Worm (Caenorhabditis elegans): ENCODE results near the gene lhpp-1.
"Not testable (repeated sequence)": the region's sequence is repeated elsewhere in the genome, so short reads cannot be mapped to it uniquely, and the experiment has no call there.

The lhpp-1 gene

ce11 chrV:12111452-12111851 is at the start of gene lhpp-1:
TSS of gene lhpp-1 (minus strand) at chrV:12111805.
- TF ChIP-seq him-1 (tag; optimal IDR thresholded peaks at IDR 0.05) (no peak), W03F9.2 (tag; optimal IDR thresholded peaks at IDR 0.05) (no peak), dao-5 (tag; optimal IDR thresholded peaks at IDR 0.05) (no peak)

- TF ChIP-seq W03F9.2 (tag; optimal IDR thresholded peaks at IDR 0.05) (no peak), dao-5 (tag; optimal IDR thresholded peaks at IDR 0.05) (no peak)
Observed at ce11 chrV:12161157-12161556, 49.6 kb upstream of the lhpp-1 start.

- TF ChIP-seq him-1 (tag; optimal IDR thresholded peaks at IDR 0.05) (no peak), W03F9.2 (tag; optimal IDR thresholded peaks at IDR 0.05) (no peak), dao-5 (tag; optimal IDR thresholded peaks at IDR 0.05) (no peak)
Observed at ce11 chrV:12159975-12160374, 48.4 kb upstream of the lhpp-1 start.

ce11 chrV:12158377-12158776 is 46.8 kb upstream of the lhpp-1 start:
- TF ChIP-seq W03F9.2 (tag; optimal IDR thresholded peaks at IDR 0.05) = no peak

ce11 chrV:12154554-12154953 is 42.9 kb upstream of the lhpp-1 start, which contains the start of gene C27A7.9:
TSS of gene C27A7.9 (minus strand) at chrV:12154654.
- no peak for TF ChIP-seq dao-5 (tag; optimal IDR thresholded peaks at IDR 0.05)
- no peak for TF ChIP-seq him-1 (tag; optimal IDR thresholded peaks at IDR 0.05)
- no peak for TF ChIP-seq W03F9.2 (tag; optimal IDR thresholded peaks at IDR 0.05)

ce11 chrV:12153784-12154183 is 42.2 kb upstream of the lhpp-1 start:
- TF ChIP-seq him-1 (tag; optimal IDR thresholded peaks at IDR 0.05) = no peak
- TF ChIP-seq W03F9.2 (tag; optimal IDR thresholded peaks at IDR 0.05) = no peak
- no peak for TF ChIP-seq dao-5 (tag; optimal IDR thresholded peaks at IDR 0.05)

ce11 chrV:12152857-12153256 is 41.3 kb upstream of the lhpp-1 start, which contains the start of gene C27A7.8:
TSS of gene C27A7.8 (plus strand) at chrV:12153157.
- no peak for TF ChIP-seq dao-5 (tag; optimal IDR thresholded peaks at IDR 0.05)
- no peak for TF ChIP-seq him-1 (tag; optimal IDR thresholded peaks at IDR 0.05)
- no peak for TF ChIP-seq W03F9.2 (tag; optimal IDR thresholded peaks at IDR 0.05)

ce11 chrV:12150607-12151006 is 39.0 kb upstream of the lhpp-1 start, which contains the start of gene che-11:
TSS of gene che-11 (minus strand) at chrV:12150707.
- TF ChIP-seq him-1 (tag; optimal IDR thresholded peaks at IDR 0.05) (no peak), dao-5 (tag; optimal IDR thresholded peaks at IDR 0.05) (no peak), W03F9.2 (tag; optimal IDR thresholded peaks at IDR 0.05) (no peak)

- no peak for TF ChIP-seq dao-5 (tag; optimal IDR thresholded peaks at IDR 0.05)
- TF ChIP-seq W03F9.2 (tag; optimal IDR thresholded peaks at IDR 0.05) = no peak
- TF ChIP-seq him-1 (tag; optimal IDR thresholded peaks at IDR 0.05) = no peak
Observed at ce11 chrV:12140625-12141024, 29.0 kb upstream of the lhpp-1 start, which contains the start of gene C27A7.3. TSS of gene C27A7.3 (plus strand) at chrV:12140925.

- TF ChIP-seq him-1 (tag; optimal IDR thresholded peaks at IDR 0.05) (no peak), W03F9.2 (tag; optimal IDR thresholded peaks at IDR 0.05) (no peak), dao-5 (tag; optimal IDR thresholded peaks at IDR 0.05) (no peak)
Observed at ce11 chrV:12137942-12138341, 26.3 kb upstream of the lhpp-1 start.

ce11 chrV:12131157-12131556 is 19.6 kb upstream of the lhpp-1 start, which contains the start of gene enpp-1:
TSS of gene enpp-1 (plus strand) at chrV:12131457.
- TF ChIP-seq W03F9.2, dao-5, him-1 (tag; optimal IDR thresholded peaks at IDR 0.05): not testable (repeated sequence)

- not testable (repeated sequence) for TF ChIP-seq dao-5, W03F9.2, him-1 (tag; optimal IDR thresholded peaks at IDR 0.05)
Observed at ce11 chrV:12130688-12131087, 19.1 kb upstream of the lhpp-1 start, which contains the start of gene C27A7.6. TSS of gene C27A7.6 (minus strand) at chrV:12130788.

ce11 chrV:12121274-12121673 is 9.7 kb upstream of the lhpp-1 start, which contains the start of gene C13C4.6:
TSS of gene C13C4.6 (plus strand) at chrV:12121574.
- TF ChIP-seq W03F9.2 (tag; optimal IDR thresholded peaks at IDR 0.05) (no peak), dao-5 (tag; optimal IDR thresholded peaks at IDR 0.05) (no peak), him-1 (tag; optimal IDR thresholded peaks at IDR 0.05) (no peak)

ce11 chrV:12120381-12120780 is 8.8 kb upstream of the lhpp-1 start, which contains the start of gene C13C4.7:
TSS of gene C13C4.7 (minus strand) at chrV:12120481.
- TF ChIP-seq him-1 (tag; optimal IDR thresholded peaks at IDR 0.05) (no peak), dao-5 (tag; optimal IDR thresholded peaks at IDR 0.05) (no peak), W03F9.2 (tag; optimal IDR thresholded peaks at IDR 0.05) (no peak)

- TF ChIP-seq him-1 (tag; optimal IDR thresholded peaks at IDR 0.05) (no peak), dao-5 (tag; optimal IDR thresholded peaks at IDR 0.05) (no peak), W03F9.2 (tag; optimal IDR thresholded peaks at IDR 0.05) (no peak)
Observed at ce11 chrV:12117567-12118053, 6.0 kb upstream of the lhpp-1 start, which contains the start of gene C13C4.8. TSS of gene C13C4.8 (plus strand) at chrV:12118003.
